Worm (Caenorhabditis elegans): ENCODE measurements around the gene ZK822.9.

ZK822.9 gene

DNA sequence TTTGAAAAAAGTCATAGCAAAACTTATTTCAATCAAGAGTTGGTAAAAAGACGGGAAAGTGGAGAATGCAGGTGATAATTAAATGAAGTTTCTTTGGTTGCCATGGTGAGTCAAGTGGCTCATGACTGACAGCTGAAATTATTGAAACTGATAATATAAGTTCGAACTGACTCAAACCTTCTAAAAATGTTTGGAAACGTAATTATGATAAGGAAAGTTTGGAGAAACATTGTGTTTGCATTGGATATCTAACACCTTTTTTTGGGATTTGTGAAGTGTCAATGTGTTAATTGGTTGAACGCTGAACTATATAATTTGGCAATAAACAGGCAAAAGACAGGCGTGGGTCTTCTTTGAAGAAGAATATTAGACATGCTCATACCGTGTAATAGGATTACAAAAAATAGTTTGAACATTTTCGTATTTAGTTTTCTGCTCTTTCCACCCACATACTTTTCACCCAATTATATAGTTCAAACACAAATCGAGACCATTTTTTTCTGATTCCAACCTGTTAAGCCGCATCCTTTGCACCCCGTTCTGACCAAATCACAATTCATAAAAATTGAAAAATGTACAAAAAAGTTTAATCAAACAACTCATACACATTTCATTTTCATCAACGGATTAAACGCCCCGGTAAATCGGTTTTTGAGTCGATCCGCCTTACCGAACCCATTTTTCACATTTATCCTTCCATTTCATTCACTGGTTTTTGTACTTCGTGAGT is 9.8 kb downstream of the ZK822.9 start, which contains the start of the genes srlf-33 and srlf-32:
Gene srlf-33 (minus strand): TSS at position 101 of the 730 bp plus-strand sequence.
Gene srlf-32 (plus strand): TSS at position 680 of the 730 bp plus-strand sequence.
- no peak for TF ChIP-seq ztf-23 (GFP tag; IDR thresholded peaks at IDR 0.05)
- TF ChIP-seq klf-2 (GFP tag; conservative IDR thresholded peaks at IDR 0.05), result no peak
- TF ChIP-seq T22C8.4 (GFP tag; IDR thresholded peaks at IDR 0.05), result no peak
- TF ChIP-seq ref-1 (GFP tag; conservative IDR thresholded peaks at IDR 0.05), result no peak
- TF ChIP-seq cog-1 (tag; optimal IDR thresholded peaks at IDR 0.05), result no peak
- TF ChIP-seq tab-1 (GFP tag; IDR thresholded peaks at IDR 0.05), result no peak
- no peak for TF ChIP-seq ztf-29 (GFP tag; IDR thresholded peaks at IDR 0.05)
- TF ChIP-seq med-1 (GFP tag; optimal IDR thresholded peaks at IDR 0.05; ENCODE audit: insufficient read depth), result no peak
- no peak for TF ChIP-seq flt-1 (GFP tag; IDR thresholded peaks at IDR 0.05)

- TF ChIP-seq cog-1 (tag; optimal IDR thresholded peaks at IDR 0.05) (no peak), ref-1 (GFP tag; conservative IDR thresholded peaks at IDR 0.05) (peak; percentile 46; the same call in 1 of the 2 replicates), tab-1 (GFP tag; IDR thresholded peaks at IDR 0.05) (peak; percentile 77; the same call in 1 of the 2 replicates), ztf-23 (GFP tag; IDR thresholded peaks at IDR 0.05) (peak; percentile 63; the same call in 1 of the 2 replicates), T22C8.4 (GFP tag; IDR thresholded peaks at IDR 0.05) (no peak), klf-2 (GFP tag; conservative IDR thresholded peaks at IDR 0.05) (no peak), med-1 (GFP tag; optimal IDR thresholded peaks at IDR 0.05; ENCODE audit: insufficient read depth) (no peak), ztf-29 (GFP tag; IDR thresholded peaks at IDR 0.05) (peak; percentile 46; the same call in 1 of the 2 replicates), flt-1 (GFP tag; IDR thresholded peaks at IDR 0.05) (no peak; the same call in 1 of the 2 replicates)
These were observed 12.6 kb downstream of the ZK822.9 start for ce11 chrIV:11928388-11928787.

ce11 chrIV:11930572-11930971 is 14.8 kb downstream of the ZK822.9 start, which contains the start of gene nhx-9:
TSS of gene nhx-9 (plus strand) at chrIV:11930872.
- TF ChIP-seq T22C8.4 (GFP tag; IDR thresholded peaks at IDR 0.05), result no peak

DNA sequence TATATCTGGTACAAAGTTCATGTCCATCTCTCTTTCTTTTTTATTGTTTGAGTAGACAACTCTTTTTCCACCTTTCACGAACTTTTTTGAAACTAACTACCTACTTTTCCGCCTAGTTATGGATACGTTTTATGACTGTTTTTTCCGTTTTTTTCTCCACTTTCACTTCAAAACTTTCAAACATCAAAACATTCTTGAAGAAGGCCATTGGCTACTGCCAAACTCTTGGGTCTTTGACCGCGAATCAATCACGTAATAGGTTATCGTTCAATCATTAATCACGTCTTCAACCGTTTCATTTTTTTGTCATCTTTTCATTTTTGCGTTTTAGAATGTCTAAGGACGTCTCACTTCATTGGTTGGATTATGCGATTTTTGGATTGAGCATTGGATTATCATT is 21.3 kb downstream of the ZK822.9 start, which contains the start of gene slc-5A12:
Gene slc-5A12 (plus strand): TSS at position 333 of the 400 bp plus-strand sequence.
- no peak for TF ChIP-seq ztf-23 (GFP tag; IDR thresholded peaks at IDR 0.05)
- TF ChIP-seq ref-1 (GFP tag; conservative IDR thresholded peaks at IDR 0.05), result no peak
- no peak for TF ChIP-seq ztf-29 (GFP tag; IDR thresholded peaks at IDR 0.05)
- TF ChIP-seq tab-1 (GFP tag; IDR thresholded peaks at IDR 0.05), result no peak
- TF ChIP-seq cog-1 (tag; optimal IDR thresholded peaks at IDR 0.05), result no peak
- no peak for TF ChIP-seq flt-1 (GFP tag; IDR thresholded peaks at IDR 0.05)
- no peak for TF ChIP-seq med-1 (GFP tag; optimal IDR thresholded peaks at IDR 0.05; ENCODE audit: insufficient read depth)
- no peak for TF ChIP-seq klf-2 (GFP tag; conservative IDR thresholded peaks at IDR 0.05)
- no peak for TF ChIP-seq T22C8.4 (GFP tag; IDR thresholded peaks at IDR 0.05)

- TF ChIP-seq T22C8.4 (GFP tag; IDR thresholded peaks at IDR 0.05) (no peak), ztf-29 (GFP tag; IDR thresholded peaks at IDR 0.05) (no peak), ztf-23 (GFP tag; IDR thresholded peaks at IDR 0.05) (no peak), flt-1 (GFP tag; IDR thresholded peaks at IDR 0.05) (no peak), med-1 (GFP tag; optimal IDR thresholded peaks at IDR 0.05; ENCODE audit: insufficient read depth) (no peak), klf-2 (GFP tag; conservative IDR thresholded peaks at IDR 0.05) (no peak), tab-1 (GFP tag; IDR thresholded peaks at IDR 0.05) (no peak), ref-1 (GFP tag; conservative IDR thresholded peaks at IDR 0.05) (no peak), cog-1 (tag; optimal IDR thresholded peaks at IDR 0.05) (no peak)
These were observed 22.8 kb downstream of the ZK822.9 start for ce11 chrIV:11938554-11938953.

- TF ChIP-seq ztf-29 (GFP tag; IDR thresholded peaks at IDR 0.05) (no peak), klf-2 (GFP tag; conservative IDR thresholded peaks at IDR 0.05) (no peak), tab-1 (GFP tag; IDR thresholded peaks at IDR 0.05) (no peak)
These were observed 26.6 kb downstream of the ZK822.9 start, which contains the start of gene ZK829.1 for ce11 chrIV:11942313-11942712. TSS of gene ZK829.1 (minus strand) at chrIV:11942413.

DNA sequence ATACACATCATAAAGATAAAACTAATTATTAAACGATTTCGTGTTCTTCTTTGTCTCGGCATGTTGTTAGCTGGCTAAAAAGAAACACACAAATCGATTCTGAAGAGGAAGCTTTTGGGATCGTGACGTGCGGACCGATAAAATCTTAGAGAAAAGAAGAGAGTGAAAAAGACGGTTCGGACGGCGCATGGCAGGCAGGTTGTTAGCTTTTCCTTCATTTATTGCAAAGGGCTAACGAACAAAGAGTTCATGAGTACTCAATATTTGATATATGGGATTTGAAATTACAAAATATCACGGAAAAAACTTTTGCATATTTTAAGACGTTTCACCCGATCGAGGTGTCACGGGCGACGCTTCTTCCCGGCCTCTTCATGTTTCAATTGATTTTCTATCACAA is 29.9 kb downstream of the ZK822.9 start, which contains the start of gene ZK829.3:
Gene ZK829.3 (minus strand): TSS at position 101 of the 400 bp plus-strand sequence.
- TF ChIP-seq ref-1 (GFP tag; conservative IDR thresholded peaks at IDR 0.05), result no peak
- no peak for TF ChIP-seq T22C8.4 (GFP tag; IDR thresholded peaks at IDR 0.05)
- TF ChIP-seq cog-1 (tag; optimal IDR thresholded peaks at IDR 0.05), result no peak
- TF ChIP-seq ztf-29 (GFP tag; IDR thresholded peaks at IDR 0.05), result no peak
- no peak for TF ChIP-seq flt-1 (GFP tag; IDR thresholded peaks at IDR 0.05)

DNA sequence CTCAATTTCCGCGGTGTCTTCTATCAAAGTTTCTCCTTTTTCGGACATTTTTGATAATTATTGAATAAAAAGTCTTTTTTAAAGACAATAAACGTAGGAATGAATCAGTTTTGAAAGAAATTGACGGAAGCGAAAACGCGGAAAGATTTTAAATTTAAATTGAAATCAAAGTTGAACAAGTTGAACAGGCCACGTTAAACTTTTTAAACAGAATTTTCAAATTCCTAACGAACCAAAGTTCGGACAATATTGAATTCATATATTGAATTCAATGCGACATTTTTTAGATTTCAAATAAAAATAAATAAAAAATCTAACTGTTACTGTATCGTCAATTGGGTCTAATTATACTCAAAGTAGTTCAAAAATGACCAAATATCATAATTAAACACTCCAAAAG is 34.0 kb downstream of the ZK822.9 start, which contains the start of gene hdl-1:
Gene hdl-1 (minus strand): TSS at position 101 of the 400 bp plus-strand sequence.
- TF ChIP-seq T22C8.4 (GFP tag; IDR thresholded peaks at IDR 0.05) (no peak), tab-1 (GFP tag; IDR thresholded peaks at IDR 0.05) (no peak), med-1 (GFP tag; optimal IDR thresholded peaks at IDR 0.05; ENCODE audit: insufficient read depth) (no peak), flt-1 (GFP tag; IDR thresholded peaks at IDR 0.05) (no peak), klf-2 (GFP tag; conservative IDR thresholded peaks at IDR 0.05) (no peak), ztf-23 (GFP tag; IDR thresholded peaks at IDR 0.05) (no peak), ref-1 (GFP tag; conservative IDR thresholded peaks at IDR 0.05) (no peak), cog-1 (tag; optimal IDR thresholded peaks at IDR 0.05) (no peak)

ce11 chrIV:11950270-11950669 is 34.5 kb downstream of the ZK822.9 start, which contains the start of gene tbx-36:
TSS of gene tbx-36 (plus strand) at chrIV:11950570.
- no peak for TF ChIP-seq flt-1 (GFP tag; IDR thresholded peaks at IDR 0.05)
- TF ChIP-seq ztf-29 (GFP tag; IDR thresholded peaks at IDR 0.05), result no peak
- TF ChIP-seq cog-1 (tag; optimal IDR thresholded peaks at IDR 0.05), result no peak
- TF ChIP-seq T22C8.4 (GFP tag; IDR thresholded peaks at IDR 0.05), result no peak
- no peak for TF ChIP-seq tab-1 (GFP tag; IDR thresholded peaks at IDR 0.05)
- TF ChIP-seq ref-1 (GFP tag; conservative IDR thresholded peaks at IDR 0.05), result no peak
- no peak for TF ChIP-seq klf-2 (GFP tag; conservative IDR thresholded peaks at IDR 0.05)
- no peak for TF ChIP-seq med-1 (GFP tag; optimal IDR thresholded peaks at IDR 0.05; ENCODE audit: insufficient read depth)
- TF ChIP-seq ztf-23 (GFP tag; IDR thresholded peaks at IDR 0.05), result no peak

Data from whole organism, midembryonic.